Worm (Caenorhabditis elegans): ENCODE results near the gene F53C3.3.
A peak's percentile ranks its signal among the peaks of the same experiment; 100 is the strongest.

The F53C3.3 gene

DNA sequence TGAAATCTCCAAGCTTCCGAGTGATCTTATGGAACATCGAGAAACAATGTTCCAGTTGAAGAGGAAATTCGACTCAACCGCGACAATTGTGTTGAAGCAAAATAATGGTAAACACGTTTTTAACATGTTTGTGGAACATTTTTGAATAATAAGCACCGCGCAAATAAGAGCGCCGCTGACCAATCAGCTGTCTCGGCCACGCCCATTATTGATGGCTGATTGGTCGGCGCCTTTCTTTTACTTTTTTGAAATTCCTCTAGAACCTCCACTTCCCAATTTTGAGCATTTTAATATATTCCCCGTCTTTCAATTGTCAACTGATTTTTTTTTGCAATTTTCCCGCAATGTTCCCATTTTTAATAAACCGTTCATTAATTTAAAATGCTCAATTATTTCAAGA lies 5.5 kb downstream of the F53C3.3 start:
- TF ChIP-seq ZK546.5 (tag; optimal IDR thresholded peaks at IDR 0.05) (no peak), pqm-1 (tag; optimal IDR thresholded peaks at IDR 0.05) (no peak), eor-1 (tag; optimal IDR thresholded peaks at IDR 0.05) (no peak), ama-1 (optimal IDR thresholded peaks at IDR 0.05) (no peak), nfya-1 (tag; optimal IDR thresholded peaks at IDR 0.05; ENCODE audit: insufficient read depth) (peak; percentile 64)

DNA sequence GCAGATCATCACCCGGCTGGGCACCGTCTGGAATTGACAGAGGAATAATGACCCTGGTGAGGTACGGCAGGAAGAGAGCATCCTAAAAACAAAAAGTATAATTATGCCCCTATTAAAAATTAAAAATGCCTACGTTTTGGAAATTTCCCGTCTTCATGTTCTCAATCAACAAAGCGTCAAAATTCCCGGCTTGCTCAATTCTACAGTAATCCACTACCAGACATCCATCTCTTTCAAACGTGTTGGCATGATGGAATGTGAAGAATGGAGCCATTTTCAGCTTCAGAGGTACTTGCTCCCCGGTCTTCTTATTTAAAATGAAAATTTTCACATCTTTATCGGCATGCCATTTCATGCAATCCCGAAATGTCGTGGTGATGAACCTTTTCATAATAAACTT lies 6.6 kb downstream of the F53C3.3 start:
- TF ChIP-seq aly-2 (tag; optimal IDR thresholded peaks at IDR 0.05) (no peak), unc-62 (GFP tag; optimal IDR thresholded peaks at IDR 0.05) (no peak), sea-2 (GFP tag; optimal IDR thresholded peaks at IDR 0.05) (no peak), snpc-4 (tag; optimal IDR thresholded peaks at IDR 0.05) (no peak), nhr-76 (tag; optimal IDR thresholded peaks at IDR 0.05) (no peak), unc-39 (tag; optimal IDR thresholded peaks at IDR 0.05) (no peak)

DNA sequence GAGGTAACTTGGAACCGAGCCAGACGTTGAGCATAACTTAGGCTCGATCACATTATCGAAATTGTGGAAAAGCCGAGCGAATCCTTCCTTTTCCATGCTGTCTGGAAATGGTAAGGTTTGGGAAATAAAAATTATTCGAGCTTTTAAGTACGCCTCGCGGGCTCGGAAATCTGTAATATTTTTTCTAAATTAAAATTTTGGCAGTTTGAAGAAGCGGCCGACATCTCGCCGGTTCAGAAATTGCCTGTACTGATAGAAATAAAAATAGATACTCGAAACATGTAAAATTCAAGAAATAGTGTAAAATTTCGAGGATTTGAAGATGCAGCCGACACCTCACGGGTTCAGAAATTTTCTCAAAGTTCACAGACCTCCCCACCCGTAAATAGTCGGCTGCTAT lies 8.1 kb downstream of the F53C3.3 start, which contains the start of gene bcmo-2:
Gene bcmo-2, minus strand, starts transcription at position 101 of the 400 bp plus-strand sequence.
- no peak for TF ChIP-seq nfya-1 (tag; optimal IDR thresholded peaks at IDR 0.05; ENCODE audit: insufficient read depth)
- TF ChIP-seq lsy-12 (tag; optimal IDR thresholded peaks at IDR 0.05) = no peak
- TF ChIP-seq nhr-12 (tag; optimal IDR thresholded peaks at IDR 0.05) = no peak
- no peak for TF ChIP-seq nhr-28 (tag; optimal IDR thresholded peaks at IDR 0.05)
- TF ChIP-seq jun-1 (tag; optimal IDR thresholded peaks at IDR 0.05) = no peak
- TF ChIP-seq egl-5 (tag; optimal IDR thresholded peaks at IDR 0.05) = no peak
- no peak for TF ChIP-seq ztf-11 (tag; optimal IDR thresholded peaks at IDR 0.05)
- TF ChIP-seq tbx-2 (tag; optimal IDR thresholded peaks at IDR 0.05) = no peak
- TF ChIP-seq nhr-67 (tag; optimal IDR thresholded peaks at IDR 0.05) = no peak
- no peak for TF ChIP-seq mdl-1 (tag; optimal IDR thresholded peaks at IDR 0.05)

DNA sequence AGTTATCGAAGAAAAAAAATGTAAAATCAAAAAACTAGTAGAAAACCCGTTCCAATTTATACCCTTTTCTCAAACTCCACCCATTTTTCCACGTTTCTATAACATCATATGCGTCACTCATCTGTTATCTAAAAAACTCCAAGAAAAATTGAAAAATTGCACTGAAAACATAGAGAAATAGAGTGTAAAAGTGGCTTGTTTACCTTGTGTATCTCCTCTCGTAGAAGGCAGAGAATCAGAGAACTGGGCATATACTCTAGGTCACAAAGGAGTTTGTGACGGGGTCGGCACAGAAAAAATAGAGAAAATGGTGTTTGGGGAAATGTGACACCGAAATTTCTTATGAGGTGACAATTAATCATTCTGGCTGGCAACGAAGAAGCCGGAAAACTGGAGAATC lies 8.6 kb downstream of the F53C3.3 start:
- TF ChIP-seq elt-2 (tag; optimal IDR thresholded peaks at IDR 0.05) (peak; percentile 86), ceh-28 (tag; optimal IDR thresholded peaks at IDR 0.05) (peak; percentile 30), pqm-1 (tag; optimal IDR thresholded peaks at IDR 0.05) (peak; percentile 58), jun-1 (tag; optimal IDR thresholded peaks at IDR 0.05) (peak; percentile 29), ztf-11 (tag; optimal IDR thresholded peaks at IDR 0.05) (no peak), pha-4 (tag; optimal IDR thresholded peaks at IDR 0.05) (peak; percentile 89), snpc-4 (tag; optimal IDR thresholded peaks at IDR 0.05) (peak; percentile 43), nhr-76 (tag; optimal IDR thresholded peaks at IDR 0.05) (no peak)

DNA sequence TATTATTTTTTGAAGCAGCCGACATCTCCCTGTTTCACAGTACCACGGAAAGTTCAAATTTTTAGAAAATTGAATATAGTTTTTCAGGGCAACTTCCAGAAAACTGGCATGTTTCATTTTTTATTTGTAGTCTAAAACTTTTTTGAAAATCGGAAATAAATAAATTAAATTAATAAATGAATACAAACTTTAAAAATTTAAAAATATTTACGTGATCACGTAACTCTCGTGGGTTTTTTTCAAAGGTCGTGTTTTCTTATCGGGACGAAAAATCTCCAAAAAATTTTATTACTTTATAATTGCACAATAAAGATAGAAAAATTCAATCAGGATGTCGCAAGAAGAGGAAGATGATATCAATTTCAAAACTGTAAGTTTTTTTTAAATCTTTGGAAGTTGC lies 9.1 kb downstream of the F53C3.3 start, which contains the start of gene F53C3.1:
Gene F53C3.1, plus strand, starts transcription at position 301 of the 400 bp plus-strand sequence.
- no peak for TF ChIP-seq lin-15B (tag; optimal IDR thresholded peaks at IDR 0.05)
- no peak for TF ChIP-seq R02D3.7 (tag; optimal IDR thresholded peaks at IDR 0.05)

- no peak for TF ChIP-seq sea-2 (GFP tag; optimal IDR thresholded peaks at IDR 0.05)
- peak; percentile 83 for TF ChIP-seq ceh-28 (tag; optimal IDR thresholded peaks at IDR 0.05)
These were observed 11.0 kb downstream of the F53C3.3 start for ce11 chrII:3913673-3914072.

DNA sequence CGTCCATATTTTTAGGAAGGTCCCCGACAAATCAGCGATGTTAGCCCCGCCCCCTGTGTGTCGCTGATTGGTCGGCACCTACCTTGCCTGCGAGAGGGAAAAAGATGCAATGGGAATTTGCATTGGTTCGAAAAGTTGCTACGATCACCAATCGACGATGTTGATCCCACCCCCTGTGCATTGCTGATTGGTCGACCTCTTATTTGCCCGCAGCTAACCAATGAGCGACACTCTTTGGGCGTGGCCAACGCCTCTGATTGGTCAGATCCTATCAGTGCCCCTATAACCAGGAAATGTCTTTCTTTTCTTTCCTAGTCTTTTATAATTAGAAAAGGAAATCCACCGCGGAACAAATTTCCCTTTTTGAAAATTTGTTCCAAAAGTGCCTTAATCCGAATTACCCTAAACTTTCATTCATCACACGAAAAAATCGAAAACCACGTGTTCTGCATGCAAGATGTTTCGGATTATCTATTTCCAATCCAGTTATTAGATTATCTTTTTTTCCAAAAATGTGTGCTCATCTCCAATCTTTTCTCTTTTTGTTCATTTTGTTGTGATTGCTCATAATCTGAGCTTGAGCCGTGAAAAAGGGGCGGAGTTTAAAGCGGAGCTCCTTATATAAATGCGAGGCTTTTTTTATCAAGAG lies 15.5 kb downstream of the F53C3.3 start:
- no peak for TF ChIP-seq zag-1 (tag; optimal IDR thresholded peaks at IDR 0.05)
- no peak for TF ChIP-seq nhr-67 (tag; optimal IDR thresholded peaks at IDR 0.05)
- TF ChIP-seq elt-1 (tag; optimal IDR thresholded peaks at IDR 0.05) = no peak
- TF ChIP-seq daf-12 (tag; optimal IDR thresholded peaks at IDR 0.05) = no peak
- TF ChIP-seq ceh-9 (tag; optimal IDR thresholded peaks at IDR 0.05) = no peak
- peak; percentile 90 for TF ChIP-seq nfya-1 (tag; optimal IDR thresholded peaks at IDR 0.05; ENCODE audit: insufficient read depth)

All from whole organism, L3 larva.